Fruit fly (Drosophila melanogaster) whole organism, wandering third instar larva: ENCODE results near the gene gammaTub37C.

Experiments used
- CG32264 ChIP-seq: fragments of 200-800 bp; sonication (Bioruptor generic); optimal IDR thresholded peaks from 2 replicates; lab custom pipeline; 2016; ENCODE audit warnings: missing biosample characterization, missing genetic modification characterization
- Hr83 ChIP-seq: fragments of 200-300 bp; sonication (Bioruptor generic); optimal IDR thresholded peaks from 2 replicates; lab custom pipeline; 2016; ENCODE audit warnings: missing biosample characterization, mild to moderate bottlenecking, missing genetic modification characterization, moderate library complexity; ENCODE audit not compliant: poor library complexity, severe bottlenecking
- Myc ChIP-seq: fragments of >200 bp; optimal IDR thresholded peaks from 2 replicates; lab custom pipeline; 2017
- brk ChIP-seq: fragments of 200-800 bp; sonication (Bioruptor generic); optimal IDR thresholded peaks from 2 replicates; lab custom pipeline; 2016; ENCODE audit warnings: missing biosample characterization, mild to moderate bottlenecking, missing genetic modification characterization
- h ChIP-seq: fragments of 200-800 bp; sonication (Bioruptor generic); optimal IDR thresholded peaks from 3 replicates; lab custom pipeline; 2016; ENCODE audit warnings: missing biosample characterization, mild to moderate bottlenecking, missing genetic modification characterization
- pan ChIP-seq: fragments of >200 bp; optimal IDR thresholded peaks from 2 replicates; lab custom pipeline; 2017
- psq ChIP-seq: fragments of 200-800 bp; sonication (Bioruptor generic); optimal IDR thresholded peaks from 3 replicates; lab custom pipeline; 2017; ENCODE audit warnings: missing biosample characterization, mild to moderate bottlenecking, missing genetic modification characterization, moderate library complexity

- TF ChIP-seq Myc (no peak), Hr83 (GFP tag; lab: Kevin White, UChicago) (peak; percentile 30), CG32264 (GFP tag; lab: Kevin White, UChicago) (no peak), pan (lab: Kevin White, UChicago) (no peak), brk (GFP tag; lab: Kevin White, UChicago) (no peak), psq (GFP tag; lab: Kevin White, UChicago) (no peak), h (GFP tag; lab: Kevin White, UChicago) (no peak)
These were observed 4.7 kb upstream of the gammaTub37C start, which contains the start of gene drl for dm6 chr2L:19190195-19190594.
